Worm (Caenorhabditis elegans) whole organism, mixed stage, embryonic: ENCODE measurements around the gene F59E12.17.

Experiments used
- M03D4.4 ChIP-seq: sonication (generic microtip); optimal IDR thresholded peaks from 2 replicates; lab custom pipeline; 2017; ENCODE audit warnings: mild to moderate bottlenecking, missing genetic modification characterization, missing compliant biosample characterization
- bed-3 ChIP-seq: fragments of 200-800 bp; sonication (Bioruptor generic); optimal IDR thresholded peaks from 3 replicates; lab custom pipeline; 2018; ENCODE audit warnings: mild to moderate bottlenecking, missing genetic modification characterization, moderate library complexity, missing compliant biosample characterization
- blmp-1 ChIP-seq: fragments of 150-350 bp; optimal IDR thresholded peaks from 2 replicates; lab custom pipeline; 2014; ENCODE audit warnings: missing biosample characterization, missing genetic modification characterization
- ceh-39 ChIP-seq: fragments of 150-350 bp; optimal IDR thresholded peaks from 2 replicates; lab custom pipeline; 2014; ENCODE audit warnings: missing biosample characterization, missing genetic modification characterization
- ceh-83 ChIP-seq: fragments of 200-800 bp; sonication (Bioruptor generic); optimal IDR thresholded peaks from 2 replicates; lab custom pipeline; 2018; ENCODE audit warnings: mild to moderate bottlenecking, missing genetic modification characterization, missing compliant biosample characterization
- cnd-1 ChIP-seq: fragments of 200-800 bp; sonication (Bioruptor generic); optimal IDR thresholded peaks from 2 replicates; lab custom pipeline; 2018; ENCODE audit warnings: mild to moderate bottlenecking, missing genetic modification characterization, missing compliant biosample characterization
- drap-1 ChIP-seq: fragments of 200-800 bp; sonication (Bioruptor generic); optimal IDR thresholded peaks from 3 replicates; lab custom pipeline; 2018; ENCODE audit warnings: mild to moderate bottlenecking, missing genetic modification characterization, missing compliant biosample characterization
- elt-1 ChIP-seq: sonication (generic microtip); optimal IDR thresholded peaks from 2 replicates; lab custom pipeline; 2017; ENCODE audit warnings: missing genetic modification characterization, mild to moderate bottlenecking, missing compliant biosample characterization, antibody characterized with exemption, moderate library complexity, borderline replicate concordance; ENCODE audit not compliant: insufficient read depth
- elt-3 ChIP-seq: fragments of 150-350 bp; optimal IDR thresholded peaks from 2 replicates; lab custom pipeline; 2014; ENCODE audit warnings: missing biosample characterization, missing genetic modification characterization
- flh-1 ChIP-seq: fragments of 200-800 bp; sonication (Bioruptor generic); optimal IDR thresholded peaks from 2 replicates; lab custom pipeline; 2018; ENCODE audit warnings: mild to moderate bottlenecking, missing genetic modification characterization, moderate library complexity, missing compliant biosample characterization
- ham-2 ChIP-seq: fragments of 200-800 bp; sonication (Bioruptor generic); optimal IDR thresholded peaks from 2 replicates; lab custom pipeline; 2018; ENCODE audit warnings: mild to moderate bottlenecking, missing genetic modification characterization, missing compliant biosample characterization
- hlh-1 ChIP-seq: fragments of 150-350 bp; optimal IDR thresholded peaks from 2 replicates; lab custom pipeline; 2014; ENCODE audit warnings: missing biosample characterization, missing genetic modification reagents, missing genetic modification characterization
- lin-32 ChIP-seq: fragments of 200-800 bp; sonication (Bioruptor generic); optimal IDR thresholded peaks from 2 replicates; lab custom pipeline; 2018; ENCODE audit warnings: mild to moderate bottlenecking, missing genetic modification characterization, missing compliant biosample characterization
- lsy-2 ChIP-seq: fragments of 150-350 bp; optimal IDR thresholded peaks from 2 replicates; lab custom pipeline; 2014; ENCODE audit warnings: missing biosample characterization, missing genetic modification characterization
- mab-5 ChIP-seq: fragments of 150-350 bp; optimal IDR thresholded peaks from 2 replicates; lab custom pipeline; 2014; ENCODE audit warnings: missing biosample characterization, missing genetic modification characterization
- mep-1 ChIP-seq: fragments of 150-350 bp; optimal IDR thresholded peaks from 2 replicates; lab custom pipeline; 2017; ENCODE audit warnings: missing biosample characterization, missing genetic modification reagents, missing genetic modification characterization, inconsistent platforms
- mls-2 ChIP-seq: sonication (generic microtip); optimal IDR thresholded peaks from 2 replicates; lab custom pipeline; 2016; ENCODE audit warnings: mild to moderate bottlenecking, missing genetic modification characterization, moderate library complexity, missing compliant biosample characterization
- nhr-2 ChIP-seq: fragments of 150-350 bp; optimal IDR thresholded peaks from 2 replicates; lab custom pipeline; 2014; ENCODE audit warnings: missing biosample characterization, missing genetic modification characterization
- nhr-237 ChIP-seq: fragments of 150-350 bp; optimal IDR thresholded peaks from 2 replicates; lab custom pipeline; 2014; ENCODE audit warnings: missing biosample characterization, missing genetic modification characterization
- nhr-28 ChIP-seq: fragments of 150-350 bp; optimal IDR thresholded peaks from 2 replicates; lab custom pipeline; 2014; ENCODE audit warnings: missing biosample characterization, missing genetic modification characterization
- nhr-76 ChIP-seq: sonication (generic microtip); optimal IDR thresholded peaks from 2 replicates; lab custom pipeline; 2017; ENCODE audit warnings: missing biosample characterization, missing genetic modification characterization
- pha-4 ChIP-seq: fragments of 150-350 bp; optimal IDR thresholded peaks from 2 replicates; lab custom pipeline; 2018; ENCODE audit warnings: missing biosample characterization, missing genetic modification reagents, missing genetic modification characterization
- sem-2 ChIP-seq: fragments of 200-800 bp; sonication (Bioruptor generic); optimal IDR thresholded peaks from 2 replicates; lab custom pipeline; 2018; ENCODE audit warnings: mild to moderate bottlenecking, missing genetic modification characterization, missing compliant biosample characterization
- snpc-4 ChIP-seq: fragments of 150-350 bp; optimal IDR thresholded peaks from 2 replicates; lab custom pipeline; 2014; ENCODE audit warnings: missing biosample characterization, missing genetic modification characterization
- sptf-1 ChIP-seq: sonication (generic microtip); optimal IDR thresholded peaks from 2 replicates; lab custom pipeline; 2017; ENCODE audit warnings: mild to moderate bottlenecking, missing genetic modification characterization, moderate library complexity, missing compliant biosample characterization
- unc-120 ChIP-seq: sonication (generic microtip); optimal IDR thresholded peaks from 2 replicates; lab custom pipeline; 2017; ENCODE audit warnings: missing genetic modification characterization, missing compliant biosample characterization; ENCODE audit not compliant: poor library complexity, severe bottlenecking
- unc-39 ChIP-seq: fragments of 150-350 bp; optimal IDR thresholded peaks from 2 replicates; lab custom pipeline; 2014; ENCODE audit warnings: missing biosample characterization, missing genetic modification characterization
- unc-62 ChIP-seq: fragments of 150-350 bp; optimal IDR thresholded peaks from 2 replicates; lab custom pipeline; 2014; ENCODE audit warnings: missing biosample characterization, missing genetic modification reagents, missing genetic modification characterization
- zip-8 ChIP-seq: fragments of 150-350 bp; optimal IDR thresholded peaks from 2 replicates; lab custom pipeline; 2014; ENCODE audit warnings: missing biosample characterization, missing genetic modification characterization
- ztf-11 ChIP-seq: fragments of 150-350 bp; optimal IDR thresholded peaks from 2 replicates; lab custom pipeline; 2014; ENCODE audit warnings: missing biosample characterization, missing genetic modification characterization

F59E12.17 gene

DNA sequence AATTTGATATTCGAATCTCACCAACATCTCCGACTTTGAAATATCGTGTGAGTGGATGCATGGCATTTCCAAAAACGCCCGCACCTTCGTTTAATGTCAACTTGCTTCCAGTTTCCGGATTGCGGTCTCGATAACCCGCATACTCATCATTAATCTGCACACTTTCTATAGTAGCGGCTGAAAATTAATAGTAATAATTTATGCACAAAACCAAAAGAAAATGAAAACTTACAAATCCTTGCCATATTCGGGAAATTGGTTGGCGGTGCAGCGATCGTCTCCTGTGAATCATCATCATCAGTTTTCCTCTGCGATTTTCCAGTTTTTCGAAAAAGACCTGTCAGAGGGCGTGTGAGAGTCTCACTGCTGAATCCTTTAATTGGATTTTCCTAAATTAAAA is 10.9 kb upstream of the F59E12.17 start:
- TF ChIP-seq unc-62 (GFP tag; lab: Kevin White, UChicago), result no peak

DNA sequence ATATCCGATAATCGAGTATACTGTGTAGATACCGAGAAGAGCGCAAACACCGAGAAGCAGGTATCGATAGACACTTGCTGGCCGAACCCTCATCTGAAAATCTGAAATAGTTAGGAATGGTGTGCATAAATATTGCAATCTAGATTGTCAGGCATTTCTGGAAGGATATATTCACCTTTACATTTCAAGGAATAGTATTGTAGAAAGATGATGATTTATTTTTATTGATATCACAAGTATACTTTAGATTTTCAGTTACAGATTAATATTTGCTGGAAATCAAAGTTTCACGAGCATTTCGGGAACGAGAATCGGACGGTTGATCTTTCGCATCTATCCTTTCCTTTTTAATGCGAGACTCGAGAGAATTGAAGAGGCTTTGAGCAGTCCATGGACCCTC is 10.4 kb upstream of the F59E12.17 start, which contains the start of gene fut-3:
Gene fut-3 (minus strand): TSS at position 101 of the 400 bp plus-strand sequence.
- TF ChIP-seq nhr-2, result no peak
- TF ChIP-seq hlh-1, result no peak
- no peak for TF ChIP-seq cnd-1 (tag; lab: Kevin White, UChicago)
- no peak for TF ChIP-seq unc-120 (tag; lab: Kevin White, UChicago)
- TF ChIP-seq nhr-28, result no peak
- no peak for TF ChIP-seq sptf-1 (tag; lab: Kevin White, UChicago)
- TF ChIP-seq ceh-83, result no peak
- TF ChIP-seq lsy-2 (tag; lab: Kevin White, UChicago), result no peak
- TF ChIP-seq nhr-76 (tag; lab: Kevin White, UChicago), result no peak
- TF ChIP-seq zip-8 (tag; lab: Kevin White, UChicago), result no peak
- TF ChIP-seq M03D4.4 (tag; lab: Kevin White, UChicago), result no peak
- no peak for TF ChIP-seq mls-2
- TF ChIP-seq elt-3 (tag; lab: Kevin White, UChicago), result no peak
- no peak for TF ChIP-seq ham-2 (GFP tag; lab: Kevin White, UChicago)

DNA sequence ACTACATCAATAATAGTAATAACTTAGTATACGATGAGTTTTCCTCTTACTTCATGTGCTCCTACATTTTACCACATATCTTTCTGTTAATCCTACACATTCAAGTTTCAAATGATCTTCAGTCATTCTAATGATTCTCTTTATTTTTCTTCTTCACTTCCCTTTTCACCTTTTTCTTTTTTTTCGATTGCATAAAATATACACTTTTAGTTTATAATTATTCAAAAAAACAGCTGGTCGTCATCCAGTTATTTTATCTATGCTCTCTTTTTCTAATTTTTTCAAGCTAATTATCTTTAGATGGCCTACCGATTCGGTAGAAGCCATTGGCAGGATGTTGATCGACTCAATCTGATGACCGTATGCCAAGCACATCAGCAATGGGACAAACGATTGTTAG is 4.9 kb upstream of the F59E12.17 start, which contains the start of gene F59E12.1:
Gene F59E12.1 (plus strand): TSS at position 301 of the 400 bp plus-strand sequence.
- no peak for TF ChIP-seq unc-62 (GFP tag; lab: Kevin White, UChicago)
- no peak for TF ChIP-seq sem-2 (GFP tag; lab: Kevin White, UChicago)
- no peak for TF ChIP-seq unc-39 (tag; lab: Kevin White, UChicago)
- TF ChIP-seq snpc-4 (tag; lab: Kevin White, UChicago), result no peak
- no peak for TF ChIP-seq elt-3 (tag; lab: Kevin White, UChicago)
- TF ChIP-seq blmp-1 (tag; lab: Kevin White, UChicago), result no peak
- TF ChIP-seq mab-5 (tag; lab: Kevin White, UChicago), result no peak
- no peak for TF ChIP-seq ceh-39
- TF ChIP-seq nhr-28, result no peak
- TF ChIP-seq cnd-1 (tag; lab: Kevin White, UChicago), result no peak
- no peak for TF ChIP-seq elt-1

DNA sequence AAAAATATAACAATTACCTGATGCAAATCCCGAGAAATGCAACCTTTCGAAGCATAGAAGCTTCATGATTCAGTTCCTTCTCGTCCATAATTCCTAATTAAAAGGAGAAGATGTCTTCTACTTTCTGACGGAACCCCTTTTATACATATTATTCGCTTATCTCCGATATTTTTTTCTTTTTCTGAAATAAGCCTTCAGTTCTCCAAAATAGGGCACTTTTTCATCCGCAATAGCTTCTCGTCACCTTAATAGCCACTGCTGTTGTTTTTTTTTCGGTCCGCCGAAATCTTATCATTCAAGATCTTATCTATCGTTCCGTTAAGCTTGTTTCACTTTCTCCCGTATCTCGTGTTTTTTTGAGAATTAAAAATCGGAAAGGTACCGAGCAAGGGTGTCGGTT is 3.1 kb upstream of the F59E12.17 start, which contains the start of gene bli-2:
Gene bli-2 (minus strand): TSS at position 101 of the 400 bp plus-strand sequence.
- TF ChIP-seq mep-1 (no peak), lin-32 (GFP tag; lab: Kevin White, UChicago) (no peak), mls-2 (no peak), flh-1 (no peak), hlh-1 (no peak), M03D4.4 (tag; lab: Kevin White, UChicago) (no peak), lsy-2 (tag; lab: Kevin White, UChicago) (no peak), elt-1 (no peak), ztf-11 (tag; lab: Kevin White, UChicago) (no peak), bed-3 (no peak), unc-120 (tag; lab: Kevin White, UChicago) (no peak), unc-39 (tag; lab: Kevin White, UChicago) (no peak), cnd-1 (tag; lab: Kevin White, UChicago) (no peak), ham-2 (GFP tag; lab: Kevin White, UChicago) (no peak), drap-1 (GFP tag; lab: Kevin White, UChicago) (no peak), snpc-4 (tag; lab: Kevin White, UChicago) (no peak)
- TF ChIP-seq, all 35 proteins: peak for 0

DNA sequence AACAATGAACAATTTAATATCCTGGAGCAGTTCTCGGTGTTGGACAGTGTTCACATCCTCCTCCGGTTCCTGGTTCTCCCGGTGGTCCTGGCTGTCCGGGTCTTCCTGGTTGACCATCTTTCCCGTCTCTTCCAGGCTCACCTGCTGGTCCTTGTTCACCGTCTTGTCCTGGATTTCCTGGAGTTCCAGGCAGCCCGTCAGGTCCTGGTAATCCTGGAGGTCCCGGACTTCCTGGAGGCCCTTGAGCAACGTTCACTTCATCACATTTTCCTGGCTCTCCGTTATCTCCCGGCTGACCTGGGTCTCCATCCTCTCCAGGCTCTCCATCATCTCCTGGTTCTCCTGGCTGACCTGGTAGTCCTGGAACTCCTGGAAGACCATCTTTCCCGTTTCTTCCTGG is 2.2 kb upstream of the F59E12.17 start:
- TF ChIP-seq nhr-237 (tag; lab: Kevin White, UChicago) (no peak), mab-5 (tag; lab: Kevin White, UChicago) (no peak), nhr-2 (no peak)
- TF ChIP-seq, all 35 proteins: peak for 0

DNA sequence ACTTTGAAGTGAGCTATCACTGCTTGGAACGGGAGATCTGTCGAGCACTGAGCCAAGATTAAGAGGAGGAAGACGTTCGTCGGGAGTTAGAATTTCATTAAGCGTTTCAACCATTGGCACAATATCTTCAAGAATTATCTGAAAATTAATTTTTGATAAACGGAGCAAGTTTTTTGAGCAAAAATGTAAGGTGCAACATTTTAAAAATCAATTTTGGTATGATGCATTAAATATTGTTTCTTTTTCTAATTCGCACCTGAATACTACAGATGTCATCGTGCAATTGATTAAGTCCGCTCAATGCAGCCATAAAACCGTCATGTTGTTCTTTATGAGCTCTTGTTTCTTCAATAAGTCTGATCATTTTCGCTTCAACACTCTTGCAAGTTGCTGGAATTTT is 998 bp downstream of the F59E12.17 start, which contains the start of gene ddl-1:
Gene ddl-1 (minus strand): TSS at position 101 of the 400 bp plus-strand sequence.
- TF ChIP-seq pha-4 (tag; lab: Kevin White, UChicago) (no peak), nhr-28 (no peak), ceh-39 (no peak), nhr-76 (tag; lab: Kevin White, UChicago) (no peak)
